Worm (Caenorhabditis elegans) whole organism, L4/young adult: ENCODE measurements around the gene Y45F10C.4.

Experiments
- W03F9.2 ChIP-seq: fragments of 150-350 bp; optimal IDR thresholded peaks from 2 replicates; lab custom pipeline; 2014; ENCODE audit warnings: missing biosample characterization, missing genetic modification characterization
- dao-5 ChIP-seq: sonication (generic microtip); optimal IDR thresholded peaks from 2 replicates; lab custom pipeline; 2016; ENCODE audit warnings: missing genotype, missing genetic modification characterization, moderate library complexity, missing compliant biosample characterization
- him-1 ChIP-seq: sonication (generic microtip); optimal IDR thresholded peaks from 2 replicates; lab custom pipeline; 2016; ENCODE audit warnings: missing genotype, missing genetic modification reagents, missing genetic modification characterization, missing compliant biosample characterization

DNA sequence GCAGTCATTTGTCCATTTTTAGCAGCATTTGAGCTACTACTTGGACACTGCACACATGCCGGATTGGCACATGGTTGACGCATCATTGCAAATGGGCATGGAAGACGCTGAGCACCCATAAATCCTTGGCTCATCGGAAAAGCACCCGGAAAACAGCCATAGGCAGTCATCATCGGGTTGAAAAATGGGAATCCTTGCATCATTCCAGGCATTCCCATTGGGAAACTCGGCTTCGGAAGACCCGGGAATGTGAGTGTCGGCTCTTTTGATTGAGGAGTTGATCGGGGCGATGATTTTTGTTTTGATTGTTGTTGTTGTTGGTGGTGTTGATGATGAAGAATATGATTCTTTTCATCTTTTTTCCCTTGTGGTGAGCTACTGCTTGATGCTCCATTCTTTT is 38.7 kb upstream of the Y45F10C.4 start:
- TF ChIP-seq W03F9.2 (tag; lab: Kevin White, UChicago) (no peak), him-1 (tag; lab: Kevin White, UChicago) (no peak), dao-5 (tag; lab: Kevin White, UChicago) (no peak)
